Worm (Caenorhabditis elegans) whole organism, L1 larva: ENCODE results near the gene ZK1098.6.
A peak's percentile ranks its signal among the peaks of the same experiment; 100 is the strongest.

Source experiments
- lin-35 ChIP-seq, 2 experiments: fragments of 150-350 bp; optimal IDR thresholded peaks; 2 replicates each; lab custom pipeline; 2014; ENCODE audit warnings: missing biosample characterization in 2 of 2, missing genetic modification characterization in 2 of 2, missing genetic modification reagents in 2 of 2
- nhr-12 ChIP-seq: sonication (generic microtip); optimal IDR thresholded peaks from 2 replicates; lab custom pipeline; 2017; ENCODE audit warnings: missing biosample characterization, missing genetic modification characterization
- unc-130 ChIP-seq: fragments of 150-350 bp; optimal IDR thresholded peaks from 2 replicates; lab custom pipeline; 2017; ENCODE audit warnings: missing biosample characterization, missing genetic modification characterization, inconsistent platforms

DNA sequence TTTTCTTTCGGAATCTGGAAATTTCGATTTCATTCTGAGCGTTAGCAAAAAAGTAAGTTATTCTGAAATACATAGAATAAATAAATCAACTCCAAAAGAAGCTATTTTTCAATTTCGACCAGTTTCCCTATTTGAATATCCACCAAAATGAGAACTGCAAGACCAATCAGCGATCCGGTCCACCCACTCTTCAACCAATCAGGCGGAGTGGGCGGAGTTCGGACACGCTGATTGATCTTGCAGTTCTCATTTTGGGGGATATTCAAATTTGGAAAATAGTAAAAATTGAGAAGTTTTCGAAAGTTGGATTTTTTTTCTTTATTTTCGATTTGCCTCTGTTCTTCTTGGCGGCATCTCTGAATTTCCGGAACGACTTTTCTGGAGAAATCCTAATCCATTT lies 43.9 kb downstream of the ZK1098.6 start:
- TF ChIP-seq unc-130 (tag; lab: Kevin White, UChicago) (no peak), nhr-12 (tag; lab: Kevin White, UChicago) (no peak), lin-35 (GFP tag; optimal IDR thresholded peaks at IDR 0.05; lab: Kevin White, UChicago) (peak; percentile 59 to 81)
